Fruit fly (Drosophila melanogaster) whole organism, embryonic: ENCODE results near the gene CG17344.

Experiments used
- CG11398 ChIP-seq: fragments of 200-800 bp; sonication (Bioruptor generic); optimal IDR thresholded peaks from 2 replicates; lab custom pipeline; 2016; ENCODE audit warnings: missing biosample characterization, missing genetic modification characterization
- CG2875 ChIP-seq: fragments of 200-800 bp; sonication (Bioruptor generic); optimal IDR thresholded peaks from 2 replicates; lab custom pipeline; 2017; ENCODE audit warnings: missing biosample characterization, mild to moderate bottlenecking, missing genetic modification characterization, missing genetic modification reagents
- CG6765 ChIP-seq: fragments of 200-800 bp; sonication (Bioruptor generic); optimal IDR thresholded peaks from 3 replicates; lab custom pipeline; 2017; ENCODE audit warnings: missing biosample characterization, mild to moderate bottlenecking, missing genetic modification characterization
- CrebB ChIP-seq: fragments of 200-800 bp; sonication (Bioruptor generic); optimal IDR thresholded peaks from 3 replicates; lab custom pipeline; 2018; ENCODE audit warnings: missing biosample characterization, mild to moderate bottlenecking, missing genetic modification characterization
- D19B ChIP-seq: fragments of 200-800 bp; sonication (Bioruptor generic); optimal IDR thresholded peaks from 2 replicates; lab custom pipeline; 2017; ENCODE audit warnings: missing biosample characterization, mild to moderate bottlenecking, missing genetic modification characterization
- Jarid2 ChIP-seq: fragments of 200-800 bp; sonication (Bioruptor generic); optimal IDR thresholded peaks from 3 replicates; lab custom pipeline; 2017; ENCODE audit warnings: mild to moderate bottlenecking, missing biosample characterization, missing genetic modification reagents, missing genetic modification characterization
- pita ChIP-seq: fragments of 200-800 bp; sonication (Bioruptor generic); optimal IDR thresholded peaks from 2 replicates; lab custom pipeline; 2017; ENCODE audit warnings: missing biosample characterization, mild to moderate bottlenecking, missing genetic modification characterization

dm6 chr2L:19079742-19080141 is 22.1 kb upstream of the CG17344 start:
- TF ChIP-seq D19B (GFP tag; lab: Kevin White, UChicago) (no peak), Jarid2 (GFP tag; lab: Kevin White, UChicago) (no peak), CrebB (tag; lab: Kevin White, UChicago) (no peak), pita (GFP tag; lab: Kevin White, UChicago) (no peak), CG2875 (GFP tag; lab: Kevin White, UChicago) (no peak), CG11398 (GFP tag; lab: Kevin White, UChicago) (no peak), CG6765 (GFP tag; lab: Kevin White, UChicago) (no peak)
